Worm (Caenorhabditis elegans) whole organism, young adult: Measurements from ENCODE around the gene tag-250.
"Not testable (repeated sequence)": the region's sequence is repeated elsewhere in the genome, so short reads cannot be mapped to it uniquely, and the experiment has no call there.

ENCODE experiments used
- B0035.1 ChIP-seq: sonication (generic microtip); optimal IDR thresholded peaks from 2 replicates; lab custom pipeline; 2016; ENCODE audit warnings: missing genetic modification characterization, mild to moderate bottlenecking, missing compliant biosample characterization, missing genotype, missing genetic modification reagents
- B0261.1 ChIP-seq: sonication (generic microtip); optimal IDR thresholded peaks from 2 replicates; lab custom pipeline; 2016; ENCODE audit warnings: mild to moderate bottlenecking, missing genetic modification characterization, moderate library complexity, missing compliant biosample characterization
- F10E7.11 ChIP-seq: sonication (generic microtip); optimal IDR thresholded peaks from 2 replicates; lab custom pipeline; 2017; ENCODE audit warnings: mild to moderate bottlenecking, missing genetic modification characterization, moderate library complexity, missing compliant biosample characterization
- F33H1.4 ChIP-seq: fragments of 200-800 bp; sonication (Bioruptor generic); IDR thresholded peaks from 2 replicates; pipeline ENCODE4 v1.3.6; 2022; ENCODE audit warnings: missing genetic modification reagents, missing genetic modification characterization, missing compliant biosample characterization
- F57A8.1 ChIP-seq: fragments of 200-800 bp; sonication (Bioruptor generic); optimal IDR thresholded peaks from 2 replicates; lab custom pipeline; 2018; ENCODE audit warnings: mild to moderate bottlenecking, missing genetic modification characterization, moderate library complexity, missing compliant biosample characterization
- Y56A3A.18 ChIP-seq: fragments of 200-800 bp; sonication (Bioruptor generic); IDR thresholded peaks from 2 replicates; pipeline ENCODE4 v1.3.6; 2022; ENCODE audit warnings: missing genetic modification reagents, missing genetic modification characterization, missing compliant biosample characterization
- Y95B8A.8 ChIP-seq: fragments of 200-800 bp; sonication (Bioruptor generic); IDR thresholded peaks from 2 replicates; pipeline ENCODE4 v1.3.6; 2022; ENCODE audit warnings: missing genetic modification reagents, missing genetic modification characterization, missing compliant biosample characterization
- athp-1 ChIP-seq: sonication (generic microtip); optimal IDR thresholded peaks from 2 replicates; lab custom pipeline; 2017; ENCODE audit warnings: mild to moderate bottlenecking, missing genetic modification characterization, missing compliant biosample characterization
- attf-5 ChIP-seq: fragments of 200-800 bp; sonication (Bioruptor generic); optimal IDR thresholded peaks from 2 replicates; lab custom pipeline; 2018; ENCODE audit warnings: mild to moderate bottlenecking, missing genetic modification characterization, missing compliant biosample characterization
- cebp-1 ChIP-seq, 2 experiments: fragments of 200-800 bp in 1 of 2; sonication (Bioruptor generic) in 1 of 2; sonication (generic microtip) in 1 of 2; IDR thresholded peaks in 1 of 2; optimal IDR thresholded peaks in 1 of 2; 2 replicates each; pipeline versions ENCODE4 v1.3.6 to Lab custom; 2017 to 2022; ENCODE audit warnings: missing compliant biosample characterization in 2 of 2, missing genetic modification characterization in 2 of 2, mild to moderate bottlenecking in 1 of 2, missing genetic modification reagents in 1 of 2, moderate library complexity in 1 of 2
- ceh-79 ChIP-seq: sonication (generic microtip); optimal IDR thresholded peaks from 2 replicates; lab custom pipeline; 2017; ENCODE audit warnings: mild to moderate bottlenecking, missing genetic modification characterization, missing compliant biosample characterization
- egl-44 ChIP-seq: fragments of 200-800 bp; sonication (Bioruptor generic); IDR thresholded peaks from 2 replicates; pipeline ENCODE4 v1.3.6; 2022; ENCODE audit warnings: missing genetic modification reagents, missing genetic modification characterization, missing compliant biosample characterization
- hmg-1.2 ChIP-seq: fragments of 200-800 bp; sonication (Bioruptor generic); IDR thresholded peaks from 2 replicates; pipeline ENCODE4 v1.3.6; 2022; ENCODE audit warnings: missing genetic modification reagents, missing genetic modification characterization, missing compliant biosample characterization
- lag-1 ChIP-seq: fragments of 200-800 bp; sonication (Bioruptor generic); IDR thresholded peaks from 2 replicates; pipeline ENCODE4 v1.3.6; 2022; ENCODE audit warnings: missing genetic modification reagents, missing genetic modification characterization, missing compliant biosample characterization
- lin-40 ChIP-seq: sonication (generic microtip); optimal IDR thresholded peaks from 2 replicates; lab custom pipeline; 2016; ENCODE audit warnings: missing genetic modification characterization, mild to moderate bottlenecking, missing compliant biosample characterization, missing genotype, missing genetic modification reagents
- mes-4 ChIP-seq: sonication (generic microtip); optimal IDR thresholded peaks from 2 replicates; lab custom pipeline; 2016; ENCODE audit warnings: missing genotype, missing genetic modification characterization, missing compliant biosample characterization
- nfyb-1 ChIP-seq: fragments of 200-800 bp; sonication (Bioruptor generic); IDR thresholded peaks from 2 replicates; pipeline ENCODE4 v1.3.6; 2022; ENCODE audit warnings: missing genetic modification reagents, missing genetic modification characterization, missing compliant biosample characterization
- nhr-90 ChIP-seq: sonication (generic microtip); optimal IDR thresholded peaks from 2 replicates; lab custom pipeline; 2016; ENCODE audit warnings: missing genotype, mild to moderate bottlenecking, missing genetic modification characterization, missing compliant biosample characterization
- pha-4 ChIP-seq: fragments of 150-350 bp; sonication (generic microtip); optimal IDR thresholded peaks from 2 replicates; lab custom pipeline; 2014; ENCODE audit warnings: missing biosample characterization, missing genetic modification reagents, missing genetic modification characterization
- rpc-1 ChIP-seq, 2 experiments: fragments of 150-350 bp in 1 of 2; sonication (generic microtip) in 1 of 2; optimal IDR thresholded peaks; 2 replicates each; lab custom pipeline; 2014 to 2018; ENCODE audit warnings: missing biosample characterization in 1 of 2, missing genetic modification characterization in 1 of 2, missing genetic modification reagents in 1 of 2, missing genotype in 1 of 2
- sptf-2 ChIP-seq: fragments of 200-800 bp; sonication (Bioruptor generic); optimal IDR thresholded peaks from 2 replicates; lab custom pipeline; 2018; ENCODE audit warnings: mild to moderate bottlenecking, missing genetic modification characterization, missing compliant biosample characterization
- tbp1 ChIP-seq: fragments of 200-800 bp; sonication (Bioruptor generic); optimal IDR thresholded peaks from 2 replicates; lab custom pipeline; 2018; ENCODE audit warnings: mild to moderate bottlenecking, missing genetic modification characterization, missing compliant biosample characterization
- tlf-1 ChIP-seq: fragments of 200-800 bp; sonication (Bioruptor generic); optimal IDR thresholded peaks from 2 replicates; lab custom pipeline; 2018; ENCODE audit warnings: mild to moderate bottlenecking, missing genetic modification characterization, missing compliant biosample characterization
- unc-130 ChIP-seq: sonication (generic microtip); optimal IDR thresholded peaks from 2 replicates; lab custom pipeline; 2016; ENCODE audit warnings: missing genetic modification reagents, missing genetic modification characterization, missing compliant biosample characterization
- unc-62 ChIP-seq: fragments of 150-350 bp; optimal IDR thresholded peaks from 2 replicates; lab custom pipeline; 2014; ENCODE audit warnings: missing biosample characterization, missing genetic modification reagents, missing genetic modification characterization
- xnd-1 ChIP-seq: sonication (generic microtip); optimal IDR thresholded peaks from 2 replicates; lab custom pipeline; 2016; ENCODE audit warnings: missing genotype, missing genetic modification reagents, missing genetic modification characterization, missing compliant biosample characterization
- zim-3 ChIP-seq: sonication (generic microtip); optimal IDR thresholded peaks from 2 replicates; lab custom pipeline; 2017; ENCODE audit warnings: mild to moderate bottlenecking, missing genetic modification characterization, moderate library complexity, missing compliant biosample characterization

tag-250 gene

ce11 chrIII:7964281-7964680, 39.6 kb upstream of the tag-250 start, which contains the start of gene F54H12.2:
TSS of gene F54H12.2 (plus strand) at chrIII:7964581.
- TF ChIP-seq F10E7.11 (tag; lab: Kevin White, UChicago); zim-3 (tag; lab: Kevin White, UChicago); egl-44 (GFP tag; lab: Robert Waterston, UW): not testable (repeated sequence)

DNA sequence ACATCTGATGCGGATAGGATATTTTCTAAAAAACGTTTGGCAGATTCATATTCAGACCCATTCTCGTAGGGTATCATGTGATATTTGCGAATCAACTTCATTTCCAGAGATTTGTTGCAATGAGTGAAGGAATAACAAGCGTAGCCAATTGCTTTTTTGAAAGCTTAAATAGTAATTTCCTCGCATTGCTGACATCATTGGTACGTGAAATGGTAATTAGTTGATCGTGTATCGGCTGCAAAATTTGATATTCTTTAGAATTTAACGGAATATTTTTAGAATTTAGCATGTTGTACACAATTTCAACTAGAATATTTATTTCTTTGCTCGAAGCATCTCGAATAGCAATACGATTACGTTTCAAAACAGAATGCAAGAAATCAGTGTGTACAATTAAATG, 37.9 kb upstream of the tag-250 start, which contains the start of gene F54H12.4:
Gene F54H12.4, minus strand, starts transcription at position 101 of the 400 bp plus-strand sequence.
- not testable (repeated sequence) for TF ChIP-seq attf-5; ceh-79 (tag; lab: Kevin White, UChicago); athp-1

DNA sequence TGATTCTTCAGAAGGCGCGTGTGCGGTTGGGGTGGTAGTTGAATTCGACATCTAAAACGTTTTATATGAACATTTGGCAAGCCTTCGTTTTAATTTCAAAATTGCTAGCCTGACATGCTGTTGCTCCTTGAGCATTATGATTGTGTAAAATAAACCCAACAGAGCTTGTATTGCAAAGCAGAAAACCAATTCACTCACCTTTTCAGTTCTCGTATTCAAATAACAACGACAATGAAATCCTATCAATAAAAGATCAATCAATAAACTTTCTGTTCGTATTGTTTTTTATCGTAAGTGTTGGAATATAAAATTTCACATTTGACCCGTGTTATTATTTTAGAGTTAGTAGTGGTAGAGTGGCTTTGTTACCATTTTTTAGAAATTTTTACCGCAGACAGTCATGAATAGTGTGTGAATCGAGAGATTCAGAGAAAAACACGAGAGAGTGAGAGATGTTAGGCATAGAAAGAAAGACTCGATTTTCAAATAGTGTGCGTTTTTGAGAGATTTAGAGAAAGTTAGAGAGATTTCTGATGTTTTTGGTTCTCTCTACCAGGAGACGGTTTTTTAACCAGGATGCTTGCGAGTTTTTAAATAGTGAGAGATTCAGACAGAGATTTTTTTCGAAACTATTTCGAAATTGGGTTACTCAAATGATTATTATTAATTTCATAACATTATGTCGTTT, 34.3 kb upstream of the tag-250 start, which contains the start of gene F54H12.10:
Gene F54H12.10, minus strand, starts transcription at position 51 of the 688 bp plus-strand sequence.
- TF ChIP-seq nfyb-1 = peak; percentile 58; the same call in 1 of the 2 replicates
- peak; percentile 72; the same call in 1 of the 2 replicates for TF ChIP-seq hmg-1.2 (GFP tag; lab: Robert Waterston, UW)
- TF ChIP-seq B0261.1 (tag; lab: Kevin White, UChicago) = peak; percentile 43
- not testable (repeated sequence) for TF ChIP-seq cebp-1 (GFP tag; IDR thresholded peaks at IDR 0.05; lab: Robert Waterston, UW)
- peak; percentile 40 for TF ChIP-seq cebp-1 (tag; optimal IDR thresholded peaks at IDR 0.05; lab: Kevin White, UChicago)
- peak; percentile 0 for TF ChIP-seq tbp1
- TF ChIP-seq rpc-1 (optimal IDR thresholded peaks at IDR 0.05; lab: Kevin White, UChicago) = peak; percentile 32
- TF ChIP-seq rpc-1 (tag; optimal IDR thresholded peaks at IDR 0.05; lab: Kevin White, UChicago) = peak; percentile 66

DNA sequence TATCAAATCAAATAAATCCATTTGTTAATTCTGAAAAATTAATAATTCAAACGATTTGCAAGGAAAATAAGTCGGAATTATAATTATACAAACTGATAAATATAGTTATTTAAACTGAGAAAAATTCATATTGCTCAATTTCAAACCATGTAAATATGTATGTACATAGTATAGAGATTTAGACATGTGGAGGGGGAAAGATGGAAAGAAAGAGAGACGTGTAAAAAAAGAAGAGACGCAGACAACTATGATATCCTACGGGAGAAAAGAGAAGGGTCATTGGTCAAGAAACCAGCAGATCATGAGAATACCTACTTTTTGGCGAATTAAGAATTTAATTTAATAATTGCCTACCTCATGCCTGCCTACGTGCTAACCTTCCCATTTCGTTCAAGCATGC, 33.4 kb upstream of the tag-250 start, which contains the start of gene C29E4.11:
Gene C29E4.11, minus strand, starts transcription at position 30 of the 400 bp plus-strand sequence.
- TF ChIP-seq hmg-1.2 (GFP tag; lab: Robert Waterston, UW) (peak; percentile 85), F10E7.11 (tag; lab: Kevin White, UChicago) (no peak), F57A8.1 (GFP tag; lab: Kevin White, UChicago) (no peak)

- no peak for TF ChIP-seq sptf-2 (GFP tag; lab: Kevin White, UChicago)
- no peak for TF ChIP-seq mes-4 (tag; lab: Kevin White, UChicago)
- no peak for TF ChIP-seq Y95B8A.8 (GFP tag; lab: Robert Waterston, UW)
- no peak for TF ChIP-seq unc-130 (GFP tag; lab: Kevin White, UChicago)
- TF ChIP-seq pha-4 = no peak
- TF ChIP-seq lag-1 (GFP tag; lab: Robert Waterston, UW) = no peak
- no peak for TF ChIP-seq tlf-1
- TF ChIP-seq lin-40 (tag; lab: Kevin White, UChicago) = no peak
- TF ChIP-seq nhr-90 (tag; lab: Kevin White, UChicago) = no peak
- TF ChIP-seq xnd-1 (tag; lab: Kevin White, UChicago) = no peak
- TF ChIP-seq Y56A3A.18 (GFP tag; lab: Robert Waterston, UW) = no peak
- TF ChIP-seq F33H1.4 (GFP tag; lab: Robert Waterston, UW) = no peak
- TF ChIP-seq B0035.1 (tag; lab: Kevin White, UChicago) = no peak
- no peak for TF ChIP-seq unc-62 (GFP tag; lab: Kevin White, UChicago)
These were observed 32.2 kb upstream of the tag-250 start, which contains the start of gene C29E4.9 for ce11 chrIII:7956965-7957364. TSS of gene C29E4.9 (minus strand) at chrIII:7957065.
